Worm (Caenorhabditis elegans) whole organism, L2 larva: ENCODE measurements around the gene tim-1.

Experiments used
- R02D3.7 ChIP-seq: fragments of 150-350 bp; optimal IDR thresholded peaks from 2 replicates; lab custom pipeline; 2014; ENCODE audit warnings: missing biosample characterization, missing genetic modification characterization
- ZK546.5 ChIP-seq: sonication (generic microtip); optimal IDR thresholded peaks from 2 replicates; lab custom pipeline; 2017; ENCODE audit warnings: missing biosample characterization, missing genetic modification characterization
- blmp-1 ChIP-seq: sonication (generic microtip); optimal IDR thresholded peaks from 2 replicates; lab custom pipeline; 2017; ENCODE audit warnings: missing genetic modification characterization, mild to moderate bottlenecking, missing compliant biosample characterization, antibody characterized with exemption, moderate library complexity; ENCODE audit not compliant: insufficient read depth
- ceh-16 ChIP-seq: fragments of 150-350 bp; optimal IDR thresholded peaks from 2 replicates; lab custom pipeline; 2014; ENCODE audit warnings: missing biosample characterization, missing genetic modification characterization
- ceh-82 ChIP-seq: fragments of 150-350 bp; optimal IDR thresholded peaks from 2 replicates; lab custom pipeline; 2014; ENCODE audit warnings: missing biosample characterization, missing genetic modification characterization
- lin-39 ChIP-seq: fragments of 150-350 bp; optimal IDR thresholded peaks from 2 replicates; lab custom pipeline; 2014; ENCODE audit warnings: missing biosample characterization, missing genetic modification reagents, missing genetic modification characterization
- mbf-1 ChIP-seq: sonication (generic microtip); optimal IDR thresholded peaks from 2 replicates; lab custom pipeline; 2017; ENCODE audit warnings: missing biosample characterization, missing genetic modification characterization
- unc-55 ChIP-seq: fragments of 150-350 bp; sonication (generic microtip); optimal IDR thresholded peaks from 3 replicates; lab custom pipeline; 2014; ENCODE audit warnings: missing biosample characterization, missing genetic modification reagents, missing genetic modification characterization
- unc-62 ChIP-seq: fragments of 150-350 bp; optimal IDR thresholded peaks from 2 replicates; lab custom pipeline; 2014; ENCODE audit warnings: missing biosample characterization, missing genetic modification reagents, missing genetic modification characterization
- ztf-11 ChIP-seq: sonication (generic microtip); optimal IDR thresholded peaks from 2 replicates; lab custom pipeline; 2017; ENCODE audit warnings: missing biosample characterization, missing genetic modification characterization

DNA sequence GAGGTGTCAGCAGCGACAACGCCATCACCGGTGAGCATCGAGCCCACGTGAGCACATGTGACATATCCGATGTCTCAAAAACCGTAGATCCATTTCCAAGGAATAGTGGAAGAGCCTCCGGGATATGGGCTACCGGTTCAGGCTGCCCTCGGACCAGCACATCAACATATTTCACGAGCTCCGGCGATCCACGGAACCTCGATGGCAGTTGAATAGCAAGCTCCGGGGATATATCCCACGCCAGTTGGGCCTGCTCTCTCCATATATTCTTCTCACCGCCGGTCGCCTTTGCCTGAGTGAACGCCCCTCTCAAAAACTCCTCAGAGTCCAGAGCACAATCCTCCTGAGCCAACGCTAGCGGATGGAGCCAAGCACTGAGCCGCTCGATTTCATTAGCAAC is 9.8 kb upstream of the tim-1 start:
- TF ChIP-seq ZK546.5 (tag; lab: Kevin White, UChicago) (no peak), ztf-11 (tag; lab: Kevin White, UChicago) (no peak), blmp-1 (tag; lab: Kevin White, UChicago) (no peak), ceh-16 (no peak), unc-62 (GFP tag; lab: Kevin White, UChicago) (no peak), mbf-1 (no peak), unc-55 (no peak), ceh-82 (tag; lab: Kevin White, UChicago) (no peak), R02D3.7 (tag; lab: Kevin White, UChicago) (no peak), lin-39 (tag; lab: Kevin White, UChicago) (no peak)
